Worm (Caenorhabditis elegans): ENCODE data around the gene Y10G11A.1.

Y10G11A.1 gene

DNA sequence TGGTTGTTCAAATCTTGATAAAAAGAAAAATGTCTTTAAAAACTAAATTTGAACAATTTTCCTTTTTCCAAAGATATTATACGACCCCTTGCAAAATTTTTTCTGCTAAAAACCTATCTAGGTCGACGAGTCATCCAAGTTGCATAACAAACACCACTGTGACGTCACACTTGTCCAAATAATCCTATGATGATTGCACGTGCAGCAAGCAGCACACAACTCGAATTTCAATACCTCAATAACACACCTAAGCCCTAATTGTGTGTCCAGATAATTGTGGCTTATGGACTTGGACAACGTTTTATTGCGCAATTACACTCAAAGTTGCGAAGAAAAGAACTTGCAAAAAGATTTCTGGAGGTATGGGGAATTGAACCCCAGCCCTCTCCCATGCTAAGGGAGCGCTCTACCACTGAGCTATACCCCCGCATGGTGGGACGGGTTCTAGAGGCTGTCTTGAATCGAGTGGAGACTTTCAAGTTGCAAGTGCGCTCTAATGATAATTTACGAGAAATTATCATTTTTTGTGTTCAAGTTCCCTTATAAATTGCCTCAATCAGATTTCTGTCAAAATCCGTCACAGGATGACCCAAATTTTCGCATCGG, 35.5 kb upstream of the Y10G11A.1 start (continued):
- TF ChIP-seq ama-1 (optimal IDR thresholded peaks at IDR 0.05) (no peak), lin-13 (GFP tag; optimal IDR thresholded peaks at IDR 0.05) (peak; percentile 37), sptf-1 (tag; optimal IDR thresholded peaks at IDR 0.05) (no peak), C16A3.4 (tag; optimal IDR thresholded peaks at IDR 0.05) (peak; percentile 63), nhr-77 (tag; optimal IDR thresholded peaks at IDR 0.05) (peak; percentile 57), unc-98 (GFP tag; IDR thresholded peaks at IDR 0.05) (no peak), nhr-90 (tag; optimal IDR thresholded peaks at IDR 0.05; ENCODE audit: poor library complexity) (peak; percentile 79), ceh-88 (GFP tag; IDR thresholded peaks at IDR 0.05) (no peak), nhr-76 (tag; optimal IDR thresholded peaks at IDR 0.05) (no peak), hlh-17 (GFP tag; optimal IDR thresholded peaks at IDR 0.05; ENCODE audit: borderline replicate concordance) (no peak), vab-15 (tag; optimal IDR thresholded peaks at IDR 0.05) (no peak), pax-3 (tag; optimal IDR thresholded peaks at IDR 0.05) (peak; percentile 58), unc-130 (tag; optimal IDR thresholded peaks at IDR 0.05) (peak; percentile 28), xbp-1 (tag; optimal IDR thresholded peaks at IDR 0.05) (peak; percentile 61), alr-1 (tag; optimal IDR thresholded peaks at IDR 0.05; ENCODE audit: borderline replicate concordance) (no peak), skn-1 (tag; optimal IDR thresholded peaks at IDR 0.05) (peak; percentile 45), aly-2 (tag; optimal IDR thresholded peaks at IDR 0.05) (no peak), ztf-4 (tag; optimal IDR thresholded peaks at IDR 0.05) (no peak), hpl-2 (GFP tag; optimal IDR thresholded peaks at IDR 0.05) (no peak), pag-3 (tag; optimal IDR thresholded peaks at IDR 0.05; ENCODE audit: borderline replicate concordance, insufficient read depth) (no peak), nhr-47 (tag; optimal IDR thresholded peaks at IDR 0.05) (peak; percentile 78), ceh-63 (GFP tag; optimal IDR thresholded peaks at IDR 0.05) (no peak), rnt-1 (tag; optimal IDR thresholded peaks at IDR 0.05) (peak; percentile 76), fkh-10 (GFP tag; optimal IDR thresholded peaks at IDR 0.05) (no peak), ceh-90 (tag; optimal IDR thresholded peaks at IDR 0.05) (no peak), hlh-4 (tag; optimal IDR thresholded peaks at IDR 0.05) (no peak), ceh-8 (GFP tag; optimal IDR thresholded peaks at IDR 0.05) (no peak), swsn-7 (tag; optimal IDR thresholded peaks at IDR 0.05) (peak; percentile 52), fkh-4 (tag; optimal IDR thresholded peaks at IDR 0.05; ENCODE audit: borderline replicate concordance) (no peak), sup-37 (GFP tag; optimal IDR thresholded peaks at IDR 0.05) (no peak), dpl-1 (GFP tag; optimal IDR thresholded peaks at IDR 0.05) (peak; percentile 1 to 41 (median 19)), lin-15B (tag; optimal IDR thresholded peaks at IDR 0.05) (peak; percentile 34), isw-1 (GFP tag; IDR thresholded peaks at IDR 0.05) (peak; percentile 24; the same call in 1 of the 2 replicates), pqm-1 (tag; optimal IDR thresholded peaks at IDR 0.05) (no peak), nhr-20 (tag; optimal IDR thresholded peaks at IDR 0.05) (peak; percentile 53), nhr-71 (tag; optimal IDR thresholded peaks at IDR 0.05) (peak; percentile 79), C34B4.2 (tag; optimal IDR thresholded peaks at IDR 0.05) (no peak), nhr-28 (tag; optimal IDR thresholded peaks at IDR 0.05) (no peak)

DNA sequence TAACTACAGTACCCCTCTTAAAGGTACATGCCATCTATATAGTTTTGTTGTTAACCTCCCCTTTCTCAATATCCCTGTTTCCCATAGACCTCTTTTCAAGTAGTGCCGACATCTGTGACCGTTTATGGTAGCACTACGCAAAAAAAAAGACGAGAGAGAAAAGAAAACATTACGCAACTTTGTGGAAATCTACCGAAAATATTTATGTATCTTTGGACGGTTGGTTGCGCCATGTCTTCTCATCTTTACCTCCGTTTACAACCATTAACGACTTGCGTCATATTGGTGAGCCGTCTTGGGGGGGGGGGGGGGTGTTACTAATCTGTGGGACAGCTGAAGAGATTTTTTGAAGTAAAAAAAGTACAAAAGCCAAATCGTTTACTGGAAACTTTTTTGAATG, 33.0 kb upstream of the Y10G11A.1 start:
- TF ChIP-seq blmp-1 (tag; optimal IDR thresholded peaks at IDR 0.05), result peak; percentile 6
- no peak for TF ChIP-seq aly-2 (tag; optimal IDR thresholded peaks at IDR 0.05)

DNA sequence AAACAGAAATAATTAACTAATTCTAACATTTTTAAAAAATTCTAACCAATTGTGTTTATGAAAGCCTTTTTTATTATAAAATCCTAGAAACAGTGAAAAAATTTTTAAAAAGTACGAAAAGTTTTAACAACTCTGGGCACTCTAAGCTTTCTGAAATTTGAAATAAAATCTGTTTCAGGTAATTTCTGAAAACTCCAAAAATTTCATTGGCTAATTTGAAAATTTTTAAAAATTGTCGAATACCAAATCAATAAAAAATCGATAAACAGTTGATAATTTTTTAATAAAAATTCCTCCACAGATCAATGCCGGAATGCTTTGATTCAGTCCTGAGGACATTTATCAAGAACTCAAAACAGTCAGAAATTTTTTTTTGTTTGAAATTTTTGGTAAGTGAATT, 30.8 kb upstream of the Y10G11A.1 start, which contains the start of gene Y65A5A.24:
Y65A5A.24 (plus strand) TSS at position 301 of the 400 bp plus-strand sequence.
- TF ChIP-seq tbx-2 (tag; optimal IDR thresholded peaks at IDR 0.05) (no peak), elt-2 (tag; optimal IDR thresholded peaks at IDR 0.05) (no peak), aly-2 (tag; optimal IDR thresholded peaks at IDR 0.05) (no peak), sox-4 (tag; optimal IDR thresholded peaks at IDR 0.05) (no peak), nhr-90 (tag; optimal IDR thresholded peaks at IDR 0.05; ENCODE audit: poor library complexity) (no peak), mep-1 (tag; optimal IDR thresholded peaks at IDR 0.05) (no peak), nhr-12 (tag; optimal IDR thresholded peaks at IDR 0.05) (no peak), egl-13 (tag; optimal IDR thresholded peaks at IDR 0.05) (no peak), unc-130 (tag; optimal IDR thresholded peaks at IDR 0.05) (no peak), C34B4.2 (tag; optimal IDR thresholded peaks at IDR 0.05) (no peak), snpc-4 (tag; optimal IDR thresholded peaks at IDR 0.05) (no peak), snu-23 (GFP tag; optimal IDR thresholded peaks at IDR 0.05) (no peak), dsc-1 (tag; optimal IDR thresholded peaks at IDR 0.05) (no peak), ets-5 (GFP tag; IDR thresholded peaks at IDR 0.05) (no peak), lin-35 (GFP tag; optimal IDR thresholded peaks at IDR 0.05) (no peak), nhr-76 (tag; optimal IDR thresholded peaks at IDR 0.05) (no peak)

Measured in whole organism, L1 larva.